Fruit fly (Drosophila melanogaster) whole organism, embryonic: Measurements from ENCODE around the gene CG4115.

Experiments
- Awh ChIP-seq: fragments of 200-800 bp; sonication (Bioruptor generic); IDR thresholded peaks from 2 replicates; pipeline ENCODE4, ENCODE4 v1.3.6; 2022; ENCODE audit warnings: missing biosample characterization, missing genetic modification characterization
- CG10979 ChIP-seq: fragments of 200-800 bp; sonication (Bioruptor generic); optimal IDR thresholded peaks from 2 replicates; lab custom pipeline; 2018; ENCODE audit warnings: missing biosample characterization, mild to moderate bottlenecking, missing genetic modification characterization, moderate library complexity
- CG11085 ChIP-seq: fragments of 200-800 bp; sonication (Bioruptor generic); IDR thresholded peaks from 2 replicates; pipeline ENCODE4 v1.3.6; 2022; ENCODE audit warnings: missing biosample characterization, missing genetic modification characterization
- CG11093 ChIP-seq: fragments of 200-800 bp; sonication (Bioruptor generic); IDR thresholded peaks from 3 replicates; pipeline ENCODE4 v1.3.6; 2022; ENCODE audit warnings: missing biosample characterization, missing genetic modification characterization
- CG11504 ChIP-seq: fragments of 200-800 bp; sonication (Bioruptor generic); optimal IDR thresholded peaks from 3 replicates; lab custom pipeline; 2019; ENCODE audit warnings: missing biosample characterization, mild to moderate bottlenecking, missing genetic modification characterization, moderate library complexity
- CG12104 ChIP-seq: fragments of 200-800 bp; sonication (Bioruptor generic); optimal IDR thresholded peaks from 3 replicates; lab custom pipeline; 2016; ENCODE audit warnings: missing biosample characterization, missing genetic modification characterization
- CG12942 ChIP-seq: fragments of 200-800 bp; sonication (Bioruptor generic); optimal IDR thresholded peaks from 3 replicates; lab custom pipeline; 2016; ENCODE audit warnings: missing biosample characterization, missing genetic modification characterization
- CG1529 ChIP-seq: fragments of 200-800 bp; sonication (Bioruptor generic); optimal IDR thresholded peaks from 3 replicates; lab custom pipeline; 2018; ENCODE audit warnings: missing biosample characterization, missing genetic modification characterization
- CG15514 ChIP-seq: fragments of 200-800 bp; sonication (Bioruptor generic); optimal IDR thresholded peaks from 3 replicates; lab custom pipeline; 2017; ENCODE audit warnings: missing biosample characterization, missing genetic modification characterization, mild to moderate bottlenecking, moderate library complexity, missing genetic modification reagents
- CG17186 ChIP-seq: fragments of 200-800 bp; sonication (Bioruptor generic); optimal IDR thresholded peaks from 3 replicates; lab custom pipeline; 2017; ENCODE audit warnings: missing biosample characterization, missing genetic modification reagents, missing genetic modification characterization
- CG17328 ChIP-seq: fragments of 200-800 bp; sonication (Bioruptor generic); IDR thresholded peaks from 2 replicates; pipeline ENCODE4 v1.3.6; 2022; ENCODE audit warnings: missing biosample characterization, missing genetic modification characterization
- CG17568 ChIP-seq: fragments of 200-800 bp; sonication (Bioruptor generic); optimal IDR thresholded peaks from 2 replicates; lab custom pipeline; 2018; ENCODE audit warnings: missing biosample characterization, mild to moderate bottlenecking, missing genetic modification characterization, moderate library complexity
- CG1832 ChIP-seq: fragments of 200-800 bp; sonication (Bioruptor generic); optimal IDR thresholded peaks from 2 replicates; lab custom pipeline; 2017; ENCODE audit warnings: missing biosample characterization, mild to moderate bottlenecking, missing genetic modification characterization, inconsistent platforms
- CG18764 ChIP-seq: fragments of 200-800 bp; sonication (Bioruptor generic); optimal IDR thresholded peaks from 3 replicates; lab custom pipeline; 2016; ENCODE audit warnings: missing biosample characterization, missing genetic modification characterization
- CG31224 ChIP-seq: fragments of 200-800 bp; sonication (Bioruptor generic); IDR thresholded peaks from 2 replicates; pipeline ENCODE4 v1.3.6; 2022; ENCODE audit warnings: missing biosample characterization, missing genetic modification characterization
- CG4282 ChIP-seq: fragments of 200-800 bp; sonication (Bioruptor generic); optimal IDR thresholded peaks from 2 replicates; lab custom pipeline; 2016; ENCODE audit warnings: missing biosample characterization, missing genetic modification characterization
- CG4328 ChIP-seq: fragments of 200-800 bp; sonication (Bioruptor generic); optimal IDR thresholded peaks from 3 replicates; lab custom pipeline; 2017; ENCODE audit warnings: missing biosample characterization, missing genetic modification reagents, missing genetic modification characterization
- CG6813 ChIP-seq: fragments of 200-800 bp; sonication (Bioruptor generic); optimal IDR thresholded peaks from 2 replicates; lab custom pipeline; 2017; ENCODE audit warnings: missing biosample characterization, missing genetic modification characterization, mild to moderate bottlenecking, moderate library complexity, missing genetic modification reagents
- CG8765 ChIP-seq: fragments of 200-800 bp; sonication (Bioruptor generic); IDR thresholded peaks from 2 replicates; pipeline ENCODE4 v1.3.6; 2022; ENCODE audit warnings: missing biosample characterization, missing genetic modification characterization
- CG9876 ChIP-seq: fragments of 200-800 bp; sonication (Bioruptor generic); optimal IDR thresholded peaks from 2 replicates; lab custom pipeline; 2016; ENCODE audit warnings: missing biosample characterization, missing genetic modification characterization
- CrebB ChIP-seq: fragments of 200-800 bp; sonication (Bioruptor generic); optimal IDR thresholded peaks from 3 replicates; lab custom pipeline; 2018; ENCODE audit warnings: missing biosample characterization, mild to moderate bottlenecking, missing genetic modification characterization
- Gsc ChIP-seq: fragments of 200-800 bp; sonication (Bioruptor generic); IDR thresholded peaks from 2 replicates; pipeline ENCODE4 v1.3.6; 2022; ENCODE audit warnings: missing biosample characterization, missing genetic modification characterization
- H2.0 ChIP-seq: fragments of 200-800 bp; sonication (Bioruptor generic); IDR thresholded peaks from 2 replicates; pipeline ENCODE4 v1.3.6; 2022; ENCODE audit warnings: missing biosample characterization, missing genetic modification characterization
- HLH54F ChIP-seq: fragments of 200-800 bp; sonication (Bioruptor generic); optimal IDR thresholded peaks from 3 replicates; lab custom pipeline; 2016; ENCODE audit warnings: missing biosample characterization, missing genetic modification characterization
- NC2α ChIP-seq: fragments of 200-800 bp; sonication (Bioruptor generic); optimal IDR thresholded peaks from 2 replicates; lab custom pipeline; 2016; ENCODE audit warnings: missing biosample characterization, missing genetic modification characterization
- NFAT ChIP-seq: fragments of 200-800 bp; sonication (Bioruptor generic); IDR thresholded peaks from 2 replicates; pipeline ENCODE4 v1.3.6; 2022; ENCODE audit warnings: missing biosample characterization, missing genetic modification characterization
- Nf-YB ChIP-seq: fragments of 200-800 bp; sonication (Bioruptor generic); optimal IDR thresholded peaks from 3 replicates; lab custom pipeline; 2019; ENCODE audit warnings: missing biosample characterization, mild to moderate bottlenecking, missing genetic modification characterization, moderate library complexity
- NfI ChIP-seq: fragments of 200-800 bp; sonication (Bioruptor generic); optimal IDR thresholded peaks from 3 replicates; lab custom pipeline; 2018; ENCODE audit warnings: missing biosample characterization, mild to moderate bottlenecking, missing genetic modification characterization, moderate library complexity
- Oaz ChIP-seq: fragments of 200-800 bp; sonication (Bioruptor generic); IDR thresholded peaks from 2 replicates; pipeline ENCODE4 v1.3.6; 2022; ENCODE audit warnings: missing biosample characterization, missing genetic modification characterization
- Optix ChIP-seq: fragments of 200-800 bp; sonication (Bioruptor generic); IDR thresholded peaks from 3 replicates; pipeline ENCODE4 v1.3.6; 2022; ENCODE audit warnings: missing biosample characterization, missing genetic modification characterization
- Stat92E ChIP-seq, 3 experiments: fragments of >200 bp in 2 of 3; fragments of 200-800 bp in 1 of 3; sonication (Bioruptor generic) in 1 of 3; optimal IDR thresholded peaks; 2 replicates each; lab custom pipeline; 2017 to 2019; ENCODE audit warnings: missing biosample characterization in 3 of 3, missing genetic modification characterization in 3 of 3, mild to moderate bottlenecking in 1 of 3, moderate library complexity in 1 of 3
- ac ChIP-seq: fragments of 200-800 bp; sonication (Bioruptor generic); optimal IDR thresholded peaks from 3 replicates; lab custom pipeline; 2017; ENCODE audit warnings: missing biosample characterization, mild to moderate bottlenecking, missing genetic modification characterization
- bigmax ChIP-seq: fragments of 200-800 bp; sonication (Bioruptor generic); optimal IDR thresholded peaks from 2 replicates; lab custom pipeline; 2018; ENCODE audit warnings: missing biosample characterization, mild to moderate bottlenecking, missing genetic modification characterization
- chinmo ChIP-seq: fragments of 200-800 bp; sonication (Bioruptor generic); IDR thresholded peaks from 4 replicates; pipeline ENCODE4 v1.3.6; 2022; ENCODE audit warnings: missing biosample characterization, missing genetic modification characterization; ENCODE audit not compliant: partially characterized antibody
- crp ChIP-seq, 2 experiments: fragments of 200-800 bp; sonication (Bioruptor generic); optimal IDR thresholded peaks; 2 replicates in 1 of 2; 3 replicates in 1 of 2; lab custom pipeline; 2017; ENCODE audit warnings: missing biosample characterization in 2 of 2, missing genetic modification characterization in 2 of 2, mild to moderate bottlenecking in 1 of 2, moderate library complexity in 1 of 2
- cwo ChIP-seq: fragments of 200-800 bp; sonication (Bioruptor generic); optimal IDR thresholded peaks from 3 replicates; lab custom pipeline; 2017; ENCODE audit warnings: missing biosample characterization, missing genetic modification characterization, mild to moderate bottlenecking, moderate library complexity, missing genetic modification reagents
- ems ChIP-seq: fragments of 200-800 bp; sonication (Bioruptor generic); optimal IDR thresholded peaks from 3 replicates; lab custom pipeline; 2016; ENCODE audit warnings: missing biosample characterization, missing genetic modification characterization
- fu2 ChIP-seq: fragments of 200-800 bp; sonication (Bioruptor generic); optimal IDR thresholded peaks from 2 replicates; lab custom pipeline; 2016; ENCODE audit warnings: missing biosample characterization, missing genetic modification characterization
- lov ChIP-seq, 2 experiments: fragments of 200-800 bp in 1 of 2; fragments of >200 bp in 1 of 2; sonication (Bioruptor generic) in 1 of 2; IDR thresholded peaks in 1 of 2; optimal IDR thresholded peaks in 1 of 2; 2 replicates in 1 of 2; 3 replicates in 1 of 2; pipeline versions ENCODE4 v1.3.6 to Lab custom; 2017 to 2022; ENCODE audit warnings: missing biosample characterization in 1 of 2, missing genetic modification characterization in 1 of 2
- mld ChIP-seq: fragments of 200-800 bp; sonication (Bioruptor generic); IDR thresholded peaks from 3 replicates; pipeline ENCODE4 v1.3.6; 2022; ENCODE audit warnings: missing biosample characterization, missing genetic modification characterization; ENCODE audit not compliant: partially characterized antibody
- pan ChIP-seq, 4 experiments: fragments of >200 bp in 3 of 4; fragments of 200-800 bp in 1 of 4; sonication (Bioruptor generic) in 1 of 4; optimal IDR thresholded peaks in 3 of 4; IDR thresholded peaks in 1 of 4; 2 replicates each; pipeline versions ENCODE4 v1.3.6 to Lab custom; 2017 to 2022; ENCODE audit warnings: missing biosample characterization in 2 of 4, missing genetic modification characterization in 2 of 4, mixed read lengths in 1 of 4
- phol ChIP-seq: fragments of 200-800 bp; sonication (Bioruptor generic); optimal IDR thresholded peaks from 3 replicates; lab custom pipeline; 2018; ENCODE audit warnings: missing biosample characterization, mild to moderate bottlenecking, missing genetic modification characterization, moderate library complexity
- scrt ChIP-seq: fragments of 200-800 bp; sonication (Bioruptor generic); optimal IDR thresholded peaks from 2 replicates; lab custom pipeline; 2018; ENCODE audit warnings: missing biosample characterization, mild to moderate bottlenecking, missing genetic modification characterization, moderate library complexity
- sima ChIP-seq: fragments of 200-800 bp; sonication (Bioruptor generic); optimal IDR thresholded peaks from 2 replicates; lab custom pipeline; 2016; ENCODE audit warnings: missing biosample characterization, missing genetic modification characterization
- sr ChIP-seq: fragments of 200-800 bp; sonication (Bioruptor generic); IDR thresholded peaks from 3 replicates; pipeline ENCODE4 v1.3.6; 2022; ENCODE audit warnings: missing biosample characterization, missing genetic modification characterization
- tll ChIP-seq, 2 experiments: fragments of 200-800 bp in 1 of 2; fragments of >200 bp in 1 of 2; sonication (Bioruptor generic) in 1 of 2; optimal IDR thresholded peaks; 2 replicates each; lab custom pipeline; 2017 to 2019; ENCODE audit warnings: missing biosample characterization in 2 of 2, missing genetic modification characterization in 2 of 2, mild to moderate bottlenecking in 1 of 2, moderate library complexity in 1 of 2
- vfl ChIP-seq: fragments of 200-800 bp; sonication (Bioruptor generic); optimal IDR thresholded peaks from 2 replicates; lab custom pipeline; 2016; ENCODE audit warnings: missing biosample characterization, missing genetic modification characterization
- wdn ChIP-seq: fragments of 200-800 bp; sonication (Bioruptor generic); IDR thresholded peaks from 2 replicates; pipeline ENCODE4 v1.3.6; 2022; ENCODE audit warnings: missing biosample characterization, missing genetic modification characterization

Gene CG4115

DNA sequence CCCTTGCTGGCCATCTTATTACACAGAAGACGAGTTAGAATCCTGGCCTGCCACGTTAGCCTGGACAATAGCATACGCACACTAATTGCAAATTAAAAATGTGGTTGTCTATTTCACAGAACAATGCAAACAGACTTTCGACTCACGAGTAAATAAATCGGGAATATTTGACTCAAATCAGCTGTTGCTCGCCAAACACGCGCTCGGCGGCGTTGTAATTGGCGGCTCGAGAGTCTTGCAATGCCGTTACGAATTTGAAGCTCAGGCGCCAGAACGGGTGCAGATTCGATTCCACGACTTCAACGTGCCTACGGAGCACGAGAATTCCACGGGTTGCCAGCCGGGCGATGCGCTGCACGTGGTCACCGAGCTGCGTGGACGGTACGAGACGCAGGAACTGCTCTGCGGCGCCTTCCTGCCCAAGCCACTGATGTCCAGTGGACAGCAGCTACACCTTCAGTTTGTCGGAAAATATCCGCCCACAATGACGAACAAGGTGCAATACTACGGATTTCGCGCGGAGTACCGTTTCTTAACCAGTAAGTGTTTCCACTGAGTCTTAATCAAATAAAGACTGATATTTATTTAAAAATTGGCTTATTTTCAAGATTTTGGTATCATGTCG lies 42.0 kb downstream of the CG4115 start, which contains the start of gene DNAlig3 (continued):
- no peak for TF ChIP-seq CG1529 (GFP tag; lab: Kevin White, UChicago)
- TF ChIP-seq NfI (GFP tag; lab: Kevin White, UChicago) = no peak
- TF ChIP-seq ems = no peak
- TF ChIP-seq CG11085 = no peak
- no peak for TF ChIP-seq fu2 (GFP tag; lab: Kevin White, UChicago)
- no peak for TF ChIP-seq lov (optimal IDR thresholded peaks at IDR 0.05; lab: Kevin White, UChicago)
- no peak for TF ChIP-seq lov (GFP tag; IDR thresholded peaks at IDR 0.05; lab: Robert Waterston, UW)
- TF ChIP-seq Gsc (GFP tag; lab: Robert Waterston, UW) = no peak
- TF ChIP-seq Nf-YB (GFP tag; lab: Kevin White, UChicago) = no peak
- TF ChIP-seq Optix (GFP tag; lab: Robert Waterston, UW) = no peak
- 0 out of 4 replicates have a peak, but pooled peaks have one; percentile 27 for TF ChIP-seq chinmo
- TF ChIP-seq CG18764 (GFP tag; lab: Kevin White, UChicago) = no peak
- TF ChIP-seq Awh (GFP tag; lab: Robert Waterston, UW) = no peak
- no peak for TF ChIP-seq CG9876
- peak; percentile 77 for TF ChIP-seq CG17186 (GFP tag; lab: Kevin White, UChicago)
- no peak for TF ChIP-seq CG31224 (GFP tag; lab: Robert Waterston, UW)
- no peak for TF ChIP-seq sr (GFP tag; lab: Robert Waterston, UW)
- TF ChIP-seq ac (GFP tag; lab: Kevin White, UChicago) = no peak
- TF ChIP-seq CG12942 (GFP tag; lab: Kevin White, UChicago) = no peak
- no peak for TF ChIP-seq CG4328 (GFP tag; lab: Kevin White, UChicago)
- TF ChIP-seq mld (GFP tag; lab: Robert Waterston, UW) = no peak
- TF ChIP-seq vfl (GFP tag; lab: Kevin White, UChicago) = no peak
- TF ChIP-seq CG12104 = no peak
- no peak for TF ChIP-seq CG4282 (GFP tag; lab: Kevin White, UChicago)
- no peak for TF ChIP-seq cwo (GFP tag; lab: Kevin White, UChicago)
- TF ChIP-seq CG11093 = no peak
- TF ChIP-seq phol (tag; lab: Kevin White, UChicago) = no peak
- no peak for TF ChIP-seq sima (GFP tag; lab: Kevin White, UChicago)
- peak; percentile 79 for TF ChIP-seq CG15514 (GFP tag; lab: Kevin White, UChicago)
- no peak for TF ChIP-seq Stat92E (GFP tag; optimal IDR thresholded peaks at IDR 0.05; lab: Kevin White, UChicago)
- TF ChIP-seq wdn (GFP tag; lab: Robert Waterston, UW) = no peak
- TF ChIP-seq NC2α (GFP tag; lab: Kevin White, UChicago) = no peak
- TF ChIP-seq CG6813 (GFP tag; lab: Kevin White, UChicago) = no peak
- TF ChIP-seq bigmax (GFP tag; lab: Kevin White, UChicago) = peak; percentile 8
- TF ChIP-seq HLH54F (GFP tag; lab: Kevin White, UChicago) = no peak
- peak; percentile 33 to 93 for TF ChIP-seq crp (GFP tag; optimal IDR thresholded peaks at IDR 0.05; lab: Kevin White, UChicago)
- no peak for TF ChIP-seq CG11504
- TF ChIP-seq CG10979 = no peak
- no peak for TF ChIP-seq CG17328
- TF ChIP-seq CG1832 (GFP tag; lab: Kevin White, UChicago) = no peak
- TF ChIP-seq CG17568 (GFP tag; lab: Kevin White, UChicago) = no peak
- TF ChIP-seq Oaz (GFP tag; lab: Robert Waterston, UW) = no peak
- TF ChIP-seq H2.0 (GFP tag; lab: Robert Waterston, UW) = no peak
- TF ChIP-seq CG8765 = no peak
- TF ChIP-seq scrt (GFP tag; lab: Kevin White, UChicago) = peak; percentile 53
- peak in 1 of 2 experiments; percentile 62 for TF ChIP-seq tll (GFP tag; optimal IDR thresholded peaks at IDR 0.05; lab: Kevin White, UChicago)
- TF ChIP-seq pan (optimal IDR thresholded peaks at IDR 0.05; lab: Kevin White, UChicago) = no peak
- no peak for TF ChIP-seq pan (GFP tag; optimal IDR thresholded peaks at IDR 0.05 in 1 of 2, IDR thresholded peaks at IDR 0.05 in 1 of 2)
- no peak for TF ChIP-seq NFAT
- no peak for TF ChIP-seq CrebB
